Worm (Caenorhabditis elegans): ENCODE data around the gene flp-16.

The flp-16 gene

ce11 chrII:13270776-13271175 lies 35.7 kb downstream of the flp-16 start, which contains the start of gene Y48C3A.5:
Gene Y48C3A.5 (plus strand): TSS chrII:13271076.
- TF ChIP-seq ham-2 (GFP tag; optimal IDR thresholded peaks at IDR 0.05) = no peak
- TF ChIP-seq unc-120 (tag; optimal IDR thresholded peaks at IDR 0.05; ENCODE audit: poor library complexity, severe bottlenecking) = no peak
- no peak for TF ChIP-seq zip-8 (tag; optimal IDR thresholded peaks at IDR 0.05)
- no peak for TF ChIP-seq mep-1 (tag; optimal IDR thresholded peaks at IDR 0.05)
- TF ChIP-seq lin-32 (GFP tag; optimal IDR thresholded peaks at IDR 0.05) = no peak
- no peak for TF ChIP-seq elt-1 (tag; optimal IDR thresholded peaks at IDR 0.05; ENCODE audit: borderline replicate concordance, insufficient read depth)
- no peak for TF ChIP-seq ceh-83 (GFP tag; optimal IDR thresholded peaks at IDR 0.05)
- TF ChIP-seq nhr-237 (tag; optimal IDR thresholded peaks at IDR 0.05) = no peak
- TF ChIP-seq drap-1 (GFP tag; optimal IDR thresholded peaks at IDR 0.05) = no peak
- no peak for TF ChIP-seq nhr-2 (tag; optimal IDR thresholded peaks at IDR 0.05)
- TF ChIP-seq flh-1 (GFP tag; optimal IDR thresholded peaks at IDR 0.05) = no peak
- TF ChIP-seq elt-3 (tag; optimal IDR thresholded peaks at IDR 0.05) = no peak

- no peak for TF ChIP-seq nhr-237 (tag; optimal IDR thresholded peaks at IDR 0.05)
- no peak for TF ChIP-seq flh-1 (GFP tag; optimal IDR thresholded peaks at IDR 0.05)
- no peak for TF ChIP-seq snpc-4 (tag; optimal IDR thresholded peaks at IDR 0.05)
- no peak for TF ChIP-seq cnd-1 (tag; optimal IDR thresholded peaks at IDR 0.05)
- TF ChIP-seq elt-1 (tag; optimal IDR thresholded peaks at IDR 0.05; ENCODE audit: borderline replicate concordance, insufficient read depth) = no peak
- TF ChIP-seq mep-1 (tag; optimal IDR thresholded peaks at IDR 0.05) = no peak
- TF ChIP-seq sem-2 (GFP tag; optimal IDR thresholded peaks at IDR 0.05) = no peak
- no peak for TF ChIP-seq zip-8 (tag; optimal IDR thresholded peaks at IDR 0.05)
- no peak for TF ChIP-seq nhr-2 (tag; optimal IDR thresholded peaks at IDR 0.05)
- TF ChIP-seq tbx-8 (GFP tag; optimal IDR thresholded peaks at IDR 0.05) = no peak
- no peak for TF ChIP-seq lin-13 (tag; optimal IDR thresholded peaks at IDR 0.05)
- TF ChIP-seq blmp-1 (tag; optimal IDR thresholded peaks at IDR 0.05) = no peak
- TF ChIP-seq mab-5 (tag; optimal IDR thresholded peaks at IDR 0.05) = no peak
- no peak for TF ChIP-seq M03D4.4 (tag; optimal IDR thresholded peaks at IDR 0.05)
- TF ChIP-seq pha-4 (tag; optimal IDR thresholded peaks at IDR 0.05) = no peak
- no peak for TF ChIP-seq ceh-83 (GFP tag; optimal IDR thresholded peaks at IDR 0.05)
- no peak for TF ChIP-seq ceh-39 (tag; optimal IDR thresholded peaks at IDR 0.05)
- TF ChIP-seq ztf-11 (tag; optimal IDR thresholded peaks at IDR 0.05) = no peak
Observed at ce11 chrII:13278214-13278613, 43.1 kb downstream of the flp-16 start.

DNA sequence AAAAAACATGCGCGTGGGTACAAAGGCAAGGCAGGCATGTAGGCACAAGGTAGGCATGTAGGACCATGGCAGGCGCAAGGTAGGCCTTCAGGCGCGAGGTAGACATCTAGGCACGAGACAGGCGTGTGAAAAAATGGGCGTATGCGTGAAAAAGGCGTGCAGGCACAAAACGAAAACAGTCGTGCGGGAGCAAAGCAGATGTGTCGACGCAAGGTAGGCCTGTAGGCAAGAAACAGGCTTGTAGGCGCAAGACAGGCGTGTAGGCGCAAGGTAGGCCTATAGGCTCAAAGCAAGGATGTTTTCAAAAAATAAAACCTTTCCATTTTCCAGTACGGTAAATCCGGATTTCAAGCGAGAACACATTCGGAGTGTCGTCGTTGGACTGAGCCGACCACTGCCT lies 43.6 kb downstream of the flp-16 start:
- no peak for TF ChIP-seq pha-4 (tag; optimal IDR thresholded peaks at IDR 0.05)
- no peak for TF ChIP-seq unc-62 (GFP tag; optimal IDR thresholded peaks at IDR 0.05)
- no peak for TF ChIP-seq sem-2 (GFP tag; optimal IDR thresholded peaks at IDR 0.05)
- TF ChIP-seq elt-3 (tag; optimal IDR thresholded peaks at IDR 0.05) = no peak
- TF ChIP-seq cnd-1 (tag; optimal IDR thresholded peaks at IDR 0.05) = no peak
- no peak for TF ChIP-seq mab-5 (tag; optimal IDR thresholded peaks at IDR 0.05)

DNA sequence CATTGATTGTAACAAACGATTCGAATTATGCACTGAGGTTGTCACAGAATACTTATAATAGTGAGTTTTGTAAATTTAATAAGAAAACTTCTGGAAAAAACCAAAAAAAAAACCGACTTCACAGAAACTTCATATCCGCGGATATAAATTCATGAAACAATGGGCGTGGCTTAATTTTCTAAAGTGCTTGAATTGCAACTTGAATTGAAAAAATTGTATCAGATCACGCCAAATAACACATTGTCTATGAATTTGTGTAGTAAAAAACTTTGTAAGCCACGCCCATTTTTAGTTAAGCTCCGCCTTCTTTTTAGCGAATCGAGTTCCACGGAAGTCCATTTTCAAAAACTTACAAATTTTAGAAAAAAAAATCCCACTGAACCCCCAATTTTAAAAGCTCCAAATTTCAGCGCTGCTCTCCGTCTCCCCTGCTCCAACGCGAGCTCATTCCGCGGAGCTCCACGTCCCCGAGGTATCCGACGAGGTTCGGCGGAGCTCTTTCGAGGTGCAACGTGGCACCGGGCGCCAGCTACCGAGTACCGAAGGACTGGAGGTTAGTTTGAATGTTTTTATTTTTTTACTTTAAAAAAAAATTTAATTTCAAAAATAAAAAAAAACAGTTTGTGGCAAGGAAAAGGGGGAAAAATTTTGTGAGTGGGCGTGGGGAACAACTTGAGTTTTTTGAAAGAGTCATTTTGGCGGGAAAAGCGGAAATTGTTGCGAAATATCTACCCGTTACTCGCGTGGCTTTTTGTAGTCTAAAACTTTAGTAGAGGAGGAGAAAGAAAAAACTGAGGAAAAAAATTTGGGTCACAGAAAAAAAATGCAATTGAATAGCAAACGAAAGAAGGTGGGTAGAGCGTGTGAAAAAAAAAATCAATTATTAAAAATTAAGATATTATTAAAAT lies 44.4 kb downstream of the flp-16 start:
- TF ChIP-seq M03D4.4 (tag; optimal IDR thresholded peaks at IDR 0.05) = no peak
- TF ChIP-seq flh-1 (GFP tag; optimal IDR thresholded peaks at IDR 0.05) = no peak
- TF ChIP-seq lin-32 (GFP tag; optimal IDR thresholded peaks at IDR 0.05) = no peak
- TF ChIP-seq unc-120 (tag; optimal IDR thresholded peaks at IDR 0.05; ENCODE audit: poor library complexity, severe bottlenecking) = no peak
- TF ChIP-seq snpc-4 (tag; optimal IDR thresholded peaks at IDR 0.05) = no peak
- TF ChIP-seq nhr-237 (tag; optimal IDR thresholded peaks at IDR 0.05) = no peak

DNA sequence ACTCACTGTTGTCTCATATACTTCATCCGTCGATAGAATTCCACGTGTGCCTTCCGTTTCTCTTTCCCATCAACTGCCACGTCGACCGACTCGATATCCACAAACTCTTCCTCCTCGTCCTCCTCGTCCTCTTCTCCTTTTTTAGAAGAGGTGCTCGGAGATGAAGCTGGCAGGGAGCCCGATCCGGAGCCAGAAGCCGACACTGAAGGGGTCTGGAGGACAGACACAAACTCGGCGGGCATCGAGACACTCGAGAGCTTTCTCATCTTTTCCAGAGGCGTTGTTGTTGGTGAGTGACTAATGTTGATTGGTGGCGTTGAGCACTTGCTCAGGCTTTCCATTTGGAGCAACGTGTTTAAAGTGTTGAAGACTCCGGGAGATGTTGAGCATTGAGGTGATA lies 47.5 kb downstream of the flp-16 start:
- TF ChIP-seq mab-5 (tag; optimal IDR thresholded peaks at IDR 0.05) (no peak), unc-120 (tag; optimal IDR thresholded peaks at IDR 0.05; ENCODE audit: poor library complexity, severe bottlenecking) (no peak), M03D4.4 (tag; optimal IDR thresholded peaks at IDR 0.05) (no peak), flh-1 (GFP tag; optimal IDR thresholded peaks at IDR 0.05) (no peak), ham-2 (GFP tag; optimal IDR thresholded peaks at IDR 0.05) (no peak), pha-4 (tag; optimal IDR thresholded peaks at IDR 0.05) (no peak), elt-1 (tag; optimal IDR thresholded peaks at IDR 0.05; ENCODE audit: borderline replicate concordance, insufficient read depth) (no peak), nhr-237 (tag; optimal IDR thresholded peaks at IDR 0.05) (no peak), cnd-1 (tag; optimal IDR thresholded peaks at IDR 0.05) (no peak), unc-39 (tag; optimal IDR thresholded peaks at IDR 0.05) (no peak), blmp-1 (tag; optimal IDR thresholded peaks at IDR 0.05) (no peak), lin-32 (GFP tag; optimal IDR thresholded peaks at IDR 0.05) (no peak), ceh-83 (GFP tag; optimal IDR thresholded peaks at IDR 0.05) (no peak)

ce11 chrII:13283486-13283885 lies 48.4 kb downstream of the flp-16 start:
- no peak for TF ChIP-seq blmp-1 (tag; optimal IDR thresholded peaks at IDR 0.05)
- no peak for TF ChIP-seq unc-39 (tag; optimal IDR thresholded peaks at IDR 0.05)
- TF ChIP-seq zip-8 (tag; optimal IDR thresholded peaks at IDR 0.05) = no peak
- TF ChIP-seq flh-1 (GFP tag; optimal IDR thresholded peaks at IDR 0.05) = no peak
- TF ChIP-seq mep-1 (tag; optimal IDR thresholded peaks at IDR 0.05) = no peak
- no peak for TF ChIP-seq elt-3 (tag; optimal IDR thresholded peaks at IDR 0.05)
- no peak for TF ChIP-seq tbx-8 (GFP tag; optimal IDR thresholded peaks at IDR 0.05)
- no peak for TF ChIP-seq ham-2 (GFP tag; optimal IDR thresholded peaks at IDR 0.05)
- TF ChIP-seq ces-1 (GFP tag; optimal IDR thresholded peaks at IDR 0.05) = no peak
- no peak for TF ChIP-seq mls-2 (tag; optimal IDR thresholded peaks at IDR 0.05)
- TF ChIP-seq pha-4 (tag; optimal IDR thresholded peaks at IDR 0.05) = no peak
- TF ChIP-seq ceh-83 (GFP tag; optimal IDR thresholded peaks at IDR 0.05) = no peak
- no peak for TF ChIP-seq elt-1 (tag; optimal IDR thresholded peaks at IDR 0.05; ENCODE audit: borderline replicate concordance, insufficient read depth)
- no peak for TF ChIP-seq sptf-1 (tag; optimal IDR thresholded peaks at IDR 0.05)

All from whole organism, mixed stage, embryonic.